Worm (Caenorhabditis elegans) whole organism, L4 larva: ENCODE measurements around the gene pitr-1.

Experiments
- F10B5.3 ChIP-seq: sonication (generic microtip); optimal IDR thresholded peaks from 2 replicates; lab custom pipeline; 2016; ENCODE audit warnings: mild to moderate bottlenecking, missing genetic modification characterization, missing compliant biosample characterization
- F26F4.8 ChIP-seq: fragments of 200-800 bp; sonication (Bioruptor generic); conservative IDR thresholded peaks from 2 replicates; pipeline ENCODE4 v1.3.6; 2022; ENCODE audit warnings: missing genetic modification characterization, missing compliant biosample characterization
- F37D6.2 ChIP-seq: sonication (generic microtip); optimal IDR thresholded peaks from 2 replicates; lab custom pipeline; 2016; ENCODE audit warnings: mild to moderate bottlenecking, missing genetic modification characterization, missing compliant biosample characterization
- F44E2.7 ChIP-seq: fragments of 200-800 bp; sonication (Bioruptor generic); IDR thresholded peaks from 2 replicates; pipeline ENCODE4 v2.1.2; 2022; ENCODE audit warnings: missing genetic modification characterization, missing compliant biosample characterization
- R02D3.7 ChIP-seq: fragments of 150-350 bp; sonication (generic microtip); optimal IDR thresholded peaks from 3 replicates; lab custom pipeline; 2014; ENCODE audit warnings: missing biosample characterization, missing genetic modification characterization
- T26A8.4 ChIP-seq: fragments of 200-800 bp; sonication (Bioruptor generic); IDR thresholded peaks from 2 replicates; pipeline ENCODE4 v1.3.6; 2022; ENCODE audit warnings: missing genetic modification characterization, missing compliant biosample characterization
- Y105C5A.15 ChIP-seq: fragments of 200-800 bp; sonication (Bioruptor generic); IDR thresholded peaks from 2 replicates; pipeline ENCODE4 v1.3.6; 2022; ENCODE audit warnings: missing genetic modification characterization, missing compliant biosample characterization
- Y48G9A.11 ChIP-seq: fragments of 200-800 bp; sonication (Bioruptor generic); IDR thresholded peaks from 2 replicates; pipeline ENCODE4 v1.3.6; 2022; ENCODE audit warnings: missing genetic modification reagents, missing genetic modification characterization, missing compliant biosample characterization
- Y75B8A.6 ChIP-seq: fragments of 200-800 bp; sonication (Bioruptor generic); IDR thresholded peaks from 2 replicates; pipeline ENCODE4 v1.3.6; 2022; ENCODE audit warnings: missing genetic modification reagents, missing genetic modification characterization, missing compliant biosample characterization
- aha-1 ChIP-seq: fragments of 150-350 bp; peaks from one replicate; lab custom pipeline; 2014; ENCODE audit warnings: missing biosample characterization, missing genetic modification characterization
- aly-2 ChIP-seq: sonication (generic microtip); optimal IDR thresholded peaks from 2 replicates; lab custom pipeline; 2018; ENCODE audit warnings: missing biosample characterization, missing genetic modification characterization
- ceh-20 ChIP-seq: fragments of 200-800 bp; sonication (Bioruptor generic); IDR thresholded peaks from 2 replicates; pipeline ENCODE4 v1.3.6; 2022; ENCODE audit warnings: missing genetic modification reagents, missing genetic modification characterization, missing compliant biosample characterization
- ceh-28 ChIP-seq: fragments of 150-350 bp; optimal IDR thresholded peaks from 2 replicates; lab custom pipeline; 2014; ENCODE audit warnings: missing biosample characterization, missing genetic modification reagents, missing genetic modification characterization
- ceh-44 ChIP-seq: fragments of 200-800 bp; sonication (Bioruptor generic); IDR thresholded peaks from 2 replicates; pipeline ENCODE4 v1.3.6; 2022; ENCODE audit warnings: missing genetic modification reagents, missing genetic modification characterization, missing compliant biosample characterization
- ceh-62 ChIP-seq: sonication (generic microtip); optimal IDR thresholded peaks from 2 replicates; lab custom pipeline; 2017; ENCODE audit warnings: missing biosample characterization, missing genetic modification characterization
- ctbp-1 ChIP-seq: fragments of 200-800 bp; sonication (Bioruptor generic); IDR thresholded peaks from 2 replicates; pipeline ENCODE4 v1.3.6; 2022; ENCODE audit warnings: missing genetic modification reagents, missing genetic modification characterization, missing compliant biosample characterization
- dmd-8 ChIP-seq: fragments of 200-800 bp; sonication (Bioruptor generic); IDR thresholded peaks from 2 replicates; pipeline ENCODE4 v1.3.6; 2022; ENCODE audit warnings: missing genetic modification characterization, missing compliant biosample characterization
- dmd-9 ChIP-seq: fragments of 200-800 bp; sonication (Bioruptor generic); IDR thresholded peaks from 2 replicates; pipeline ENCODE4 v1.3.6; 2022; ENCODE audit warnings: missing genetic modification reagents, missing genetic modification characterization, missing compliant biosample characterization
- dve-1 ChIP-seq: sonication (generic microtip); optimal IDR thresholded peaks from 2 replicates; lab custom pipeline; 2017; ENCODE audit warnings: antibody characterized with exemption, mild to moderate bottlenecking, missing genetic modification characterization, missing compliant biosample characterization; ENCODE audit not compliant: insufficient read depth
- egl-43 ChIP-seq: fragments of 200-800 bp; sonication (Bioruptor generic); IDR thresholded peaks from 2 replicates; pipeline ENCODE4 v1.3.6; 2022; ENCODE audit warnings: missing genetic modification reagents, missing genetic modification characterization, missing compliant biosample characterization
- fos-1 ChIP-seq: fragments of 150-350 bp; optimal IDR thresholded peaks from 2 replicates; lab custom pipeline; 2014; ENCODE audit warnings: missing biosample characterization, missing genetic modification characterization
- gei-8 ChIP-seq: fragments of 200-800 bp; sonication (Bioruptor generic); optimal IDR thresholded peaks from 2 replicates; lab custom pipeline; 2018; ENCODE audit warnings: mild to moderate bottlenecking, missing genetic modification characterization, missing compliant biosample characterization
- hif-1 ChIP-seq, 2 experiments: sonication (generic microtip); optimal IDR thresholded peaks; 2 replicates each; lab custom pipeline; 2016 to 2017; ENCODE audit warnings: missing compliant biosample characterization in 2 of 2, missing genetic modification characterization in 2 of 2, missing genetic modification reagents in 2 of 2, missing genotype in 2 of 2, mild to moderate bottlenecking in 1 of 2
- lin-13 ChIP-seq: fragments of 150-350 bp; optimal IDR thresholded peaks from 2 replicates; lab custom pipeline; 2014; ENCODE audit warnings: missing biosample characterization, missing genetic modification reagents, missing genetic modification characterization
- lir-3 ChIP-seq: sonication (generic microtip); optimal IDR thresholded peaks from 2 replicates; lab custom pipeline; 2016; ENCODE audit warnings: mild to moderate bottlenecking, missing genetic modification characterization, missing compliant biosample characterization
- lsy-2 ChIP-seq, 2 experiments: fragments of 150-350 bp in 1 of 2; sonication (generic microtip) in 1 of 2; optimal IDR thresholded peaks; 2 replicates each; lab custom pipeline; 2014 to 2017; ENCODE audit warnings: missing biosample characterization in 2 of 2, missing genetic modification characterization in 2 of 2
- madf-9 ChIP-seq: fragments of 200-800 bp; sonication (Bioruptor generic); conservative IDR thresholded peaks from 2 replicates; pipeline ENCODE4 v1.3.6; 2022; ENCODE audit warnings: missing genetic modification reagents, missing genetic modification characterization, missing compliant biosample characterization
- mdl-1 ChIP-seq, 2 experiments: fragments of 150-350 bp in 1 of 2; sonication (generic microtip) in 1 of 2; optimal IDR thresholded peaks; 2 replicates each; lab custom pipeline; 2014 to 2017; ENCODE audit warnings: missing biosample characterization in 2 of 2, missing genetic modification characterization in 2 of 2
- mdt-29 ChIP-seq: fragments of 200-800 bp; sonication (Bioruptor generic); IDR thresholded peaks from 2 replicates; pipeline ENCODE4 v1.3.6; 2022; ENCODE audit warnings: missing genetic modification reagents, missing genetic modification characterization, missing compliant biosample characterization
- mes-2 ChIP-seq: sonication (generic microtip); optimal IDR thresholded peaks from 2 replicates; lab custom pipeline; 2016; ENCODE audit warnings: missing genotype, mild to moderate bottlenecking, missing genetic modification characterization, missing compliant biosample characterization; ENCODE audit not compliant: poor library complexity, severe bottlenecking
- mxl-2 ChIP-seq: fragments of 200-800 bp; sonication (Bioruptor generic); conservative IDR thresholded peaks from 2 replicates; pipeline ENCODE4 v1.3.6; 2022; ENCODE audit warnings: missing genetic modification reagents, missing genetic modification characterization, missing compliant biosample characterization
- mxl-3 ChIP-seq: fragments of 200-800 bp; sonication (Bioruptor generic); optimal IDR thresholded peaks from 2 replicates; lab custom pipeline; 2018; ENCODE audit warnings: mild to moderate bottlenecking, missing genetic modification characterization, missing compliant biosample characterization
- nhr-10 ChIP-seq: fragments of 150-350 bp; optimal IDR thresholded peaks from 2 replicates; lab custom pipeline; 2014; ENCODE audit warnings: missing biosample characterization, missing genetic modification characterization
- nhr-11 ChIP-seq: fragments of 150-350 bp; optimal IDR thresholded peaks from 2 replicates; lab custom pipeline; 2014; ENCODE audit warnings: missing biosample characterization, missing genetic modification characterization
- nhr-25 ChIP-seq: sonication (generic microtip); optimal IDR thresholded peaks from 2 replicates; lab custom pipeline; 2017; ENCODE audit warnings: missing genetic modification characterization, mild to moderate bottlenecking, missing compliant biosample characterization, antibody characterized with exemption, moderate library complexity, borderline replicate concordance; ENCODE audit not compliant: insufficient read depth
- nhr-28 ChIP-seq: fragments of 150-350 bp; optimal IDR thresholded peaks from 2 replicates; lab custom pipeline; 2014; ENCODE audit warnings: missing biosample characterization, missing genetic modification characterization
- nhr-48 ChIP-seq: sonication (generic microtip); optimal IDR thresholded peaks from 2 replicates; lab custom pipeline; 2016; ENCODE audit warnings: mild to moderate bottlenecking, missing genetic modification characterization, missing compliant biosample characterization
- nhr-6 ChIP-seq: fragments of 150-350 bp; optimal IDR thresholded peaks from 2 replicates; lab custom pipeline; 2014; ENCODE audit warnings: missing biosample characterization, missing genetic modification characterization
- nhr-76 ChIP-seq: fragments of 150-350 bp; optimal IDR thresholded peaks from 2 replicates; lab custom pipeline; 2014; ENCODE audit warnings: missing biosample characterization, missing genetic modification characterization
- php-3 ChIP-seq: fragments of 200-800 bp; sonication (Bioruptor generic); IDR thresholded peaks from 2 replicates; pipeline ENCODE4 v1.3.6; 2022; ENCODE audit warnings: missing genetic modification reagents, missing genetic modification characterization, missing compliant biosample characterization
- saeg-2 ChIP-seq: fragments of 200-800 bp; sonication (Bioruptor generic); IDR thresholded peaks from 2 replicates; pipeline ENCODE4 v1.3.6; 2022; ENCODE audit warnings: missing genetic modification reagents, missing genetic modification characterization, missing compliant biosample characterization
- sdz-12 ChIP-seq: fragments of 200-800 bp; sonication (Bioruptor generic); optimal IDR thresholded peaks from 2 replicates; lab custom pipeline; 2018; ENCODE audit warnings: mild to moderate bottlenecking, missing genetic modification characterization, missing compliant biosample characterization
- set-16 ChIP-seq: fragments of 200-800 bp; sonication (Bioruptor generic); IDR thresholded peaks from 2 replicates; pipeline ENCODE4 v1.3.6; 2022; ENCODE audit warnings: missing genetic modification reagents, missing genetic modification characterization, missing compliant biosample characterization
- skn-1 ChIP-seq: fragments of 150-350 bp; optimal IDR thresholded peaks from 2 replicates; lab custom pipeline; 2014; ENCODE audit warnings: missing biosample characterization, missing genetic modification characterization
- snpc-1.2 ChIP-seq: fragments of 200-800 bp; sonication (Bioruptor generic); IDR thresholded peaks from 2 replicates; pipeline ENCODE4 v1.3.6; 2022; ENCODE audit warnings: missing genetic modification reagents, missing genetic modification characterization, missing compliant biosample characterization
- snpc-4 ChIP-seq: fragments of 150-350 bp; optimal IDR thresholded peaks from 2 replicates; lab custom pipeline; 2014; ENCODE audit warnings: missing biosample characterization, missing genetic modification characterization
- tag-97 ChIP-seq: fragments of 200-800 bp; sonication (Bioruptor generic); IDR thresholded peaks from 2 replicates; pipeline ENCODE4 v1.3.6; 2022; ENCODE audit warnings: missing genetic modification characterization, missing compliant biosample characterization
- unc-130 ChIP-seq: sonication (generic microtip); optimal IDR thresholded peaks from 2 replicates; lab custom pipeline; 2016; ENCODE audit warnings: missing genetic modification reagents, missing genetic modification characterization, missing compliant biosample characterization
- unc-62 ChIP-seq, 3 experiments: fragments of 150-350 bp in 1 of 3; sonication (generic microtip); optimal IDR thresholded peaks in 2 of 3; peaks in 1 of 3; 1 replicate in 1 of 3; 2 replicates in 2 of 3; lab custom pipeline; 2014 to 2017; ENCODE audit warnings: missing biosample characterization in 3 of 3, missing genetic modification characterization in 3 of 3, missing genetic modification reagents in 3 of 3, missing genotype in 1 of 3
- ztf-7 ChIP-seq: fragments of 150-350 bp; optimal IDR thresholded peaks from 2 replicates; lab custom pipeline; 2014; ENCODE audit warnings: missing biosample characterization, missing genetic modification characterization

Gene pitr-1

ce11 chrIV:7391534-7392343 lies 2.1 kb upstream of the pitr-1 start (continued):
- TF ChIP-seq unc-62 (GFP tag; optimal IDR thresholded peaks at IDR 0.05 in 1 of 2; lab: Kevin White, UChicago) (peak in 1 of 2 experiments; percentile 97), unc-62 (tag; optimal IDR thresholded peaks at IDR 0.05; lab: Kevin White, UChicago) (no peak), nhr-28 (no peak), Y105C5A.15 (GFP tag; lab: Robert Waterston, UW) (no peak), Y75B8A.6 (no peak), set-16 (GFP tag; lab: Robert Waterston, UW) (no peak), saeg-2 (no peak), mdl-1 (tag; optimal IDR thresholded peaks at IDR 0.05; lab: Kevin White, UChicago) (no peak), Y48G9A.11 (no peak), ceh-44 (GFP tag; lab: Robert Waterston, UW) (no peak), fos-1 (tag; lab: Kevin White, UChicago) (no peak), lir-3 (no peak), mes-2 (tag; lab: Kevin White, UChicago) (peak; percentile 31), dmd-9 (GFP tag; lab: Robert Waterston, UW) (no peak), php-3 (GFP tag; lab: Robert Waterston, UW) (no peak), dve-1 (tag; lab: Kevin White, UChicago) (peak; percentile 12), sdz-12 (GFP tag; lab: Kevin White, UChicago) (no peak), mxl-3 (GFP tag; lab: Kevin White, UChicago) (no peak), nhr-11 (peak; percentile 31), R02D3.7 (tag; lab: Kevin White, UChicago) (no peak), gei-8 (GFP tag; lab: Kevin White, UChicago) (no peak), nhr-25 (tag; lab: Kevin White, UChicago) (no peak), T26A8.4 (no peak), nhr-76 (tag; lab: Kevin White, UChicago) (no peak), mdt-29 (GFP tag; lab: Robert Waterston, UW) (no peak), F44E2.7 (GFP tag; lab: Robert Waterston, UW) (no peak), nhr-48 (tag; lab: Kevin White, UChicago) (no peak), aly-2 (tag; lab: Kevin White, UChicago) (no peak), mxl-2 (GFP tag; lab: Robert Waterston, UW) (no peak), nhr-6 (tag; lab: Kevin White, UChicago) (peak; percentile 34), ceh-20 (GFP tag; lab: Robert Waterston, UW) (peak; percentile 45; the same call in 1 of the 2 replicates), F37D6.2 (tag; lab: Kevin White, UChicago) (no peak), lsy-2 (tag; optimal IDR thresholded peaks at IDR 0.05; lab: Kevin White, UChicago) (peak in 1 of 2 experiments; percentile 72), F10B5.3 (tag; lab: Kevin White, UChicago) (no peak), madf-9 (GFP tag; lab: Robert Waterston, UW) (peak; percentile 47; the same call in 1 of the 2 replicates), aha-1 (tag; lab: Kevin White, UChicago) (peak; percentile 45), ztf-7 (tag; lab: Kevin White, UChicago) (no peak), lin-13 (GFP tag; lab: Kevin White, UChicago) (no peak), unc-130 (GFP tag; lab: Kevin White, UChicago) (no peak), snpc-1.2 (GFP tag; lab: Robert Waterston, UW) (no peak), ceh-62 (tag; lab: Kevin White, UChicago) (no peak), egl-43 (GFP tag; lab: Robert Waterston, UW) (no peak), snpc-4 (tag; lab: Kevin White, UChicago) (no peak), ctbp-1 (peak; percentile 44; the same call in 1 of the 2 replicates), F26F4.8 (GFP tag; lab: Robert Waterston, UW) (no peak), ceh-28 (tag; lab: Kevin White, UChicago) (no peak), skn-1 (tag; lab: Kevin White, UChicago) (no peak), hif-1 (tag; optimal IDR thresholded peaks at IDR 0.05; lab: Kevin White, UChicago) (peak in 1 of 2 experiments; percentile 58), nhr-10 (tag; lab: Kevin White, UChicago) (no peak), tag-97 (GFP tag; lab: Robert Waterston, UW) (no peak), dmd-8 (GFP tag; lab: Robert Waterston, UW) (no peak)
